Worm (Caenorhabditis elegans): Measurements from ENCODE around the gene ari-2.

ce11 chrIV:5544609-5545214 is 6.2 kb upstream of the ari-2 start, which contains the start of gene cec-6:
- TF ChIP-seq tra-4 (tag; optimal IDR thresholded peaks at IDR 0.05) = no peak
- no peak for TF ChIP-seq ama-1 (optimal IDR thresholded peaks at IDR 0.05)
- TF ChIP-seq sea-1 (GFP tag; conservative IDR thresholded peaks at IDR 0.05) = no peak
- no peak for TF ChIP-seq ceh-13 (GFP tag; optimal IDR thresholded peaks at IDR 0.05)
- no peak for TF ChIP-seq hmg-4 (GFP tag; optimal IDR thresholded peaks at IDR 0.05)
- no peak for TF ChIP-seq B0310.2 (tag; optimal IDR thresholded peaks at IDR 0.05)
